Fruit fly (Drosophila melanogaster) whole organism, embryonic: ENCODE data around the gene Rbf2.

Source experiments
- Abd-B ChIP-seq: fragments of 200-800 bp; sonication (Bioruptor generic); optimal IDR thresholded peaks from 2 replicates; lab custom pipeline; 2018; ENCODE audit warnings: missing biosample characterization, mild to moderate bottlenecking, missing genetic modification characterization, moderate library complexity
- Atf3 ChIP-seq: fragments of 200-800 bp; sonication (Bioruptor generic); optimal IDR thresholded peaks from 3 replicates; lab custom pipeline; 2016; ENCODE audit warnings: missing biosample characterization, missing genetic modification characterization
- B-H2 ChIP-seq: fragments of 200-800 bp; sonication (Bioruptor generic); optimal IDR thresholded peaks from 2 replicates; lab custom pipeline; 2018; ENCODE audit warnings: missing biosample characterization, mild to moderate bottlenecking, missing genetic modification characterization
- BEAF-32 ChIP-seq: fragments of 200-800 bp; sonication (Bioruptor generic); optimal IDR thresholded peaks from 3 replicates; lab custom pipeline; 2017; ENCODE audit warnings: missing biosample characterization, missing genetic modification characterization, mild to moderate bottlenecking, moderate library complexity, missing genetic modification reagents
- BtbVII ChIP-seq: fragments of 200-800 bp; sonication (Bioruptor generic); optimal IDR thresholded peaks from 3 replicates; lab custom pipeline; 2017; ENCODE audit warnings: missing biosample characterization, mild to moderate bottlenecking, missing genetic modification characterization
- CG10267 ChIP-seq: fragments of 200-800 bp; sonication (Bioruptor generic); optimal IDR thresholded peaks from 2 replicates; lab custom pipeline; 2018; ENCODE audit warnings: missing biosample characterization, mild to moderate bottlenecking, missing genetic modification characterization, moderate library complexity
- CG10431 ChIP-seq: fragments of 200-800 bp; sonication (Bioruptor generic); optimal IDR thresholded peaks from 3 replicates; lab custom pipeline; 2018; ENCODE audit warnings: missing biosample characterization, mild to moderate bottlenecking, missing genetic modification characterization
- CG14860 ChIP-seq: fragments of 200-800 bp; sonication (Bioruptor generic); IDR thresholded peaks from 3 replicates; pipeline ENCODE4 v1.3.6; 2022; ENCODE audit warnings: missing biosample characterization, missing genetic modification characterization; ENCODE audit not compliant: partially characterized antibody
- CG1529 ChIP-seq: fragments of 200-800 bp; sonication (Bioruptor generic); optimal IDR thresholded peaks from 3 replicates; lab custom pipeline; 2018; ENCODE audit warnings: missing biosample characterization, missing genetic modification characterization
- CG17359 ChIP-seq: fragments of 200-800 bp; sonication (Bioruptor generic); optimal IDR thresholded peaks from 3 replicates; lab custom pipeline; 2018; ENCODE audit warnings: missing biosample characterization, mild to moderate bottlenecking, missing genetic modification characterization, moderate library complexity
- CG2120 ChIP-seq: fragments of 200-800 bp; sonication (Bioruptor generic); optimal IDR thresholded peaks from 3 replicates; lab custom pipeline; 2016; ENCODE audit warnings: missing biosample characterization, missing genetic modification characterization
- CG3995 ChIP-seq: fragments of 200-800 bp; sonication (Bioruptor generic); optimal IDR thresholded peaks from 3 replicates; lab custom pipeline; 2016; ENCODE audit warnings: missing biosample characterization, missing genetic modification characterization
- CG6791 ChIP-seq: fragments of 200-800 bp; sonication (Bioruptor generic); IDR thresholded peaks from 3 replicates; pipeline ENCODE4 v1.3.6; 2022; ENCODE audit warnings: missing biosample characterization, missing genetic modification characterization; ENCODE audit not compliant: partially characterized antibody
- CG7786 ChIP-seq: fragments of 200-800 bp; sonication (Bioruptor generic); optimal IDR thresholded peaks from 2 replicates; lab custom pipeline; 2016; ENCODE audit warnings: missing biosample characterization, missing genetic modification characterization
- CG7928 ChIP-seq: fragments of 200-800 bp; sonication (Bioruptor generic); optimal IDR thresholded peaks from 2 replicates; lab custom pipeline; 2017; ENCODE audit warnings: missing biosample characterization, mild to moderate bottlenecking, missing genetic modification characterization
- CG8089 ChIP-seq: fragments of 200-800 bp; sonication (Bioruptor generic); optimal IDR thresholded peaks from 3 replicates; lab custom pipeline; 2016; ENCODE audit warnings: missing biosample characterization, missing genetic modification characterization
- CG8924 ChIP-seq: fragments of 200-800 bp; optimal IDR thresholded peaks from 3 replicates; lab custom pipeline; 2019; ENCODE audit warnings: missing biosample characterization, mild to moderate bottlenecking, missing genetic modification characterization, moderate library complexity
- CG9817 ChIP-seq: fragments of 200-800 bp; sonication (Bioruptor generic); optimal IDR thresholded peaks from 2 replicates; lab custom pipeline; 2018; ENCODE audit warnings: missing biosample characterization, mild to moderate bottlenecking, missing genetic modification characterization, moderate library complexity
- Dad ChIP-seq: fragments of 200-800 bp; sonication (Bioruptor generic); optimal IDR thresholded peaks from 3 replicates; lab custom pipeline; 2016; ENCODE audit warnings: missing biosample characterization, missing genetic modification characterization
- Elba2 ChIP-seq: fragments of 200-800 bp; sonication (Bioruptor generic); optimal IDR thresholded peaks from 3 replicates; lab custom pipeline; 2016; ENCODE audit warnings: missing biosample characterization, missing genetic modification characterization
- Fer3 ChIP-seq: fragments of 200-800 bp; sonication (Bioruptor generic); optimal IDR thresholded peaks from 2 replicates; lab custom pipeline; 2018; ENCODE audit warnings: missing biosample characterization, mild to moderate bottlenecking, missing genetic modification characterization, moderate library complexity
- Lhr ChIP-seq: fragments of 200-800 bp; sonication (Bioruptor generic); optimal IDR thresholded peaks from 3 replicates; lab custom pipeline; 2017; ENCODE audit warnings: mild to moderate bottlenecking, missing biosample characterization, missing genetic modification reagents, missing genetic modification characterization
- Max ChIP-seq: fragments of 200-800 bp; sonication (Bioruptor generic); optimal IDR thresholded peaks from 2 replicates; lab custom pipeline; 2016; ENCODE audit warnings: missing biosample characterization, mild to moderate bottlenecking, missing genetic modification characterization
- Meics ChIP-seq: fragments of 200-800 bp; sonication (Bioruptor generic); optimal IDR thresholded peaks from 2 replicates; lab custom pipeline; 2017; ENCODE audit warnings: missing biosample characterization, mild to moderate bottlenecking, missing genetic modification characterization
- Mrtf ChIP-seq: fragments of 200-800 bp; sonication (Bioruptor generic); IDR thresholded peaks from 3 replicates; pipeline ENCODE4 v1.3.6; 2022; ENCODE audit warnings: missing biosample characterization, missing genetic modification characterization
- Oli ChIP-seq: fragments of 200-800 bp; sonication (Bioruptor generic); optimal IDR thresholded peaks from 2 replicates; lab custom pipeline; 2018; ENCODE audit warnings: missing biosample characterization, mild to moderate bottlenecking, missing genetic modification characterization, moderate library complexity
- PHDP ChIP-seq: fragments of 200-800 bp; sonication (Bioruptor generic); optimal IDR thresholded peaks from 3 replicates; lab custom pipeline; 2018; ENCODE audit warnings: missing biosample characterization, mild to moderate bottlenecking, missing genetic modification characterization, moderate library complexity
- Tbp ChIP-seq: fragments of >200 bp; optimal IDR thresholded peaks from 2 replicates; lab custom pipeline; 2018; ENCODE audit warnings: missing biosample characterization, missing genetic modification characterization
- Trl ChIP-seq, 3 experiments: fragments of >200 bp in 2 of 3; fragments of 200-800 bp in 1 of 3; sonication (Bioruptor generic) in 1 of 3; optimal IDR thresholded peaks; 2 replicates in 1 of 3; 3 replicates in 2 of 3; lab custom pipeline; 2016 to 2017; ENCODE audit warnings: missing biosample characterization in 1 of 3, missing genetic modification characterization in 1 of 3
- bcd ChIP-seq: fragments of 200-800 bp; sonication (Bioruptor generic); optimal IDR thresholded peaks from 2 replicates; lab custom pipeline; 2017; ENCODE audit warnings: missing biosample characterization, mild to moderate bottlenecking, missing genetic modification characterization
- chif ChIP-seq, 2 experiments: fragments of 200-800 bp; sonication (Bioruptor generic); optimal IDR thresholded peaks; 3 replicates each; lab custom pipeline; 2016; ENCODE audit warnings: missing biosample characterization in 2 of 2, missing genetic modification characterization in 2 of 2
- croc ChIP-seq: fragments of 200-800 bp; sonication (Bioruptor generic); conservative IDR thresholded peaks from 3 replicates; pipeline ENCODE4 v1.3.6; 2022; ENCODE audit warnings: missing biosample characterization, missing genetic modification characterization
- exex ChIP-seq: fragments of 200-800 bp; sonication (Bioruptor generic); optimal IDR thresholded peaks from 4 replicates; lab custom pipeline; 2018; ENCODE audit warnings: missing biosample characterization, mild to moderate bottlenecking, missing genetic modification characterization, moderate library complexity
- fd3F ChIP-seq: fragments of 200-800 bp; sonication (Bioruptor generic); optimal IDR thresholded peaks from 2 replicates; lab custom pipeline; 2018; ENCODE audit warnings: missing biosample characterization, mild to moderate bottlenecking, missing genetic modification characterization, moderate library complexity
- grau ChIP-seq: fragments of 200-800 bp; optimal IDR thresholded peaks from 3 replicates; lab custom pipeline; 2019; ENCODE audit warnings: missing biosample characterization, mild to moderate bottlenecking, missing genetic modification characterization, moderate library complexity
- jigr1 ChIP-seq: fragments of 200-800 bp; sonication (Bioruptor generic); IDR thresholded peaks from 3 replicates; pipeline ENCODE4 v1.3.6; 2022; ENCODE audit warnings: missing biosample characterization, missing genetic modification characterization
- kni ChIP-seq: fragments of 200-800 bp; sonication (Bioruptor generic); optimal IDR thresholded peaks from 3 replicates; lab custom pipeline; 2017; ENCODE audit warnings: mild to moderate bottlenecking, missing biosample characterization, missing genetic modification reagents, missing genetic modification characterization
- lmd ChIP-seq: fragments of 200-800 bp; sonication (Bioruptor generic); IDR thresholded peaks from 2 replicates; pipeline ENCODE4 v1.3.6; 2022; ENCODE audit warnings: missing biosample characterization, missing genetic modification characterization
- lov ChIP-seq, 2 experiments: fragments of 200-800 bp in 1 of 2; fragments of >200 bp in 1 of 2; sonication (Bioruptor generic) in 1 of 2; IDR thresholded peaks in 1 of 2; optimal IDR thresholded peaks in 1 of 2; 2 replicates in 1 of 2; 3 replicates in 1 of 2; pipeline versions ENCODE4 v1.3.6 to Lab custom; 2017 to 2022; ENCODE audit warnings: missing biosample characterization in 1 of 2, missing genetic modification characterization in 1 of 2
- mam ChIP-seq: fragments of 200-800 bp; sonication (Bioruptor generic); optimal IDR thresholded peaks from 3 replicates; lab custom pipeline; 2016; ENCODE audit warnings: missing biosample characterization, missing genetic modification characterization
- nmo ChIP-seq: fragments of 200-800 bp; sonication (Bioruptor generic); optimal IDR thresholded peaks from 2 replicates; lab custom pipeline; 2018; ENCODE audit warnings: missing biosample characterization, mild to moderate bottlenecking, missing genetic modification characterization, moderate library complexity
- peb ChIP-seq: fragments of 200-800 bp; sonication (Bioruptor generic); IDR thresholded peaks from 2 replicates; pipeline ENCODE4 v1.3.6; 2022; ENCODE audit warnings: missing biosample characterization, missing genetic modification characterization
- pum ChIP-seq: fragments of 200-800 bp; sonication (Bioruptor generic); optimal IDR thresholded peaks from 2 replicates; lab custom pipeline; 2016; ENCODE audit warnings: missing biosample characterization, missing genetic modification characterization
- sc ChIP-seq, 3 experiments: fragments of >200 bp in 2 of 3; fragments of 200-800 bp in 1 of 3; sonication (Bioruptor generic) in 1 of 3; optimal IDR thresholded peaks; 2 replicates in 2 of 3; 3 replicates in 1 of 3; lab custom pipeline; 2017; ENCODE audit warnings: mild to moderate bottlenecking in 1 of 3, missing biosample characterization in 1 of 3, missing genetic modification characterization in 1 of 3, missing genetic modification reagents in 1 of 3
- sima ChIP-seq: fragments of 200-800 bp; sonication (Bioruptor generic); optimal IDR thresholded peaks from 2 replicates; lab custom pipeline; 2016; ENCODE audit warnings: missing biosample characterization, missing genetic modification characterization
- slou ChIP-seq: fragments of 200-800 bp; sonication (Bioruptor generic); optimal IDR thresholded peaks from 3 replicates; lab custom pipeline; 2016; ENCODE audit warnings: missing biosample characterization, missing genetic modification characterization
- sr ChIP-seq: fragments of 200-800 bp; sonication (Bioruptor generic); IDR thresholded peaks from 3 replicates; pipeline ENCODE4 v1.3.6; 2022; ENCODE audit warnings: missing biosample characterization, missing genetic modification characterization
- tio ChIP-seq: fragments of 200-800 bp; sonication (Bioruptor generic); optimal IDR thresholded peaks from 2 replicates; lab custom pipeline; 2017; ENCODE audit warnings: missing biosample characterization, missing genetic modification characterization, inconsistent platforms

Gene Rbf2

dm6 chr3R:15972979-15973486 is 7.8 kb downstream of the Rbf2 start, which contains the start of gene Hel89B (continued):
- TF ChIP-seq pum (GFP tag; lab: Kevin White, UChicago) (peak; percentile 75), Atf3 (GFP tag; lab: Kevin White, UChicago) (peak; percentile 23), CG14860 (no peak), CG10267 (tag; lab: Kevin White, UChicago) (peak; percentile 72), sr (GFP tag; lab: Robert Waterston, UW) (no peak), Lhr (GFP tag; lab: Kevin White, UChicago) (peak; percentile 84), nmo (peak; percentile 90), fd3F (peak; percentile 51), CG7786 (peak; percentile 65), CG7928 (GFP tag; lab: Kevin White, UChicago) (peak; percentile 12), Abd-B (GFP tag; lab: Kevin White, UChicago) (peak; percentile 87), CG10431 (GFP tag; lab: Kevin White, UChicago) (no peak), lov (optimal IDR thresholded peaks at IDR 0.05; lab: Kevin White, UChicago) (no peak), lov (GFP tag; IDR thresholded peaks at IDR 0.05; lab: Robert Waterston, UW) (no peak), lmd (GFP tag; lab: Robert Waterston, UW) (no peak), Mrtf (GFP tag; lab: Robert Waterston, UW) (no peak), kni (GFP tag; lab: Kevin White, UChicago) (no peak), CG8924 (tag; lab: Kevin White, UChicago) (peak; percentile 60), BEAF-32 (GFP tag; lab: Kevin White, UChicago) (peak; percentile 95), peb (GFP tag; lab: Robert Waterston, UW) (no peak), BtbVII (GFP tag; lab: Kevin White, UChicago) (peak; percentile 13), Max (peak; percentile 53), Tbp (GFP tag; lab: Kevin White, UChicago) (peak; percentile 81), jigr1 (GFP tag; lab: Robert Waterston, UW) (no peak), B-H2 (GFP tag; lab: Kevin White, UChicago) (peak; percentile 66), Meics (GFP tag; lab: Kevin White, UChicago) (peak; percentile 46), exex (tag; lab: Kevin White, UChicago) (no peak), CG6791 (no peak), CG2120 (peak; percentile 83), CG9817 (tag; lab: Kevin White, UChicago) (peak; percentile 89), croc (GFP tag; lab: Robert Waterston, UW) (peak; percentile 33; the same call in 2 of the 3 replicates), PHDP (tag; lab: Kevin White, UChicago) (peak; percentile 35), slou (GFP tag; lab: Kevin White, UChicago) (peak; percentile 42), sc (optimal IDR thresholded peaks at IDR 0.05; lab: Kevin White, UChicago) (no peak), sc (GFP tag; optimal IDR thresholded peaks at IDR 0.05; lab: Kevin White, UChicago) (no peak), Fer3 (tag; lab: Kevin White, UChicago) (peak; percentile 68), tio (GFP tag; lab: Kevin White, UChicago) (peak; percentile 68), CG8089 (peak; percentile 34), Elba2 (GFP tag; lab: Kevin White, UChicago) (peak; percentile 47), Trl (optimal IDR thresholded peaks at IDR 0.05; lab: Kevin White, UChicago) (no peak), Trl (GFP tag; optimal IDR thresholded peaks at IDR 0.05; lab: Kevin White, UChicago) (peak; percentile 53), CG17359 (tag; lab: Kevin White, UChicago) (peak; percentile 52), CG3995 (peak; percentile 9), sima (GFP tag; lab: Kevin White, UChicago) (peak; percentile 20), bcd (GFP tag; lab: Kevin White, UChicago) (peak; percentile 66), Oli (peak; percentile 61), mam (GFP tag; lab: Kevin White, UChicago) (peak; percentile 83), CG1529 (GFP tag; lab: Kevin White, UChicago) (no peak), grau (peak; percentile 70), chif (GFP tag; optimal IDR thresholded peaks at IDR 0.05; lab: Kevin White, UChicago) (peak; percentile 52 to 74), Dad (GFP tag; lab: Kevin White, UChicago) (peak; percentile 33)
